Worm (Caenorhabditis elegans) whole organism, L1 larva: Measurements from ENCODE around the gene prp-8.

Source experiments
- aha-1 ChIP-seq: fragments of 150-350 bp; optimal IDR thresholded peaks from 2 replicates; lab custom pipeline; 2014; ENCODE audit warnings: missing biosample characterization, missing genetic modification characterization
- aly-2 ChIP-seq: fragments of 150-350 bp; optimal IDR thresholded peaks from 2 replicates; lab custom pipeline; 2014; ENCODE audit warnings: missing biosample characterization, missing genetic modification characterization
- blmp-1 ChIP-seq: fragments of 150-350 bp; optimal IDR thresholded peaks from 2 replicates; lab custom pipeline; 2014; ENCODE audit warnings: missing biosample characterization, missing genetic modification characterization
- ceh-63 ChIP-seq: fragments of 200-800 bp; sonication (Bioruptor generic); optimal IDR thresholded peaks from 2 replicates; lab custom pipeline; 2018; ENCODE audit warnings: mild to moderate bottlenecking, missing genetic modification characterization, missing compliant biosample characterization
- ceh-8 ChIP-seq: fragments of 200-800 bp; sonication (Bioruptor generic); optimal IDR thresholded peaks from 2 replicates; lab custom pipeline; 2018; ENCODE audit warnings: mild to moderate bottlenecking, missing genetic modification characterization, moderate library complexity, missing compliant biosample characterization
- ceh-82 ChIP-seq, 3 experiments: fragments of 150-350 bp in 1 of 3; sonication (generic microtip) in 2 of 3; optimal IDR thresholded peaks; 2 replicates each; lab custom pipeline; 2014 to 2017; ENCODE audit warnings: missing biosample characterization in 3 of 3, missing genetic modification characterization in 3 of 3
- ceh-88 ChIP-seq: fragments of 200-800 bp; sonication (Bioruptor generic); IDR thresholded peaks from 2 replicates; pipeline ENCODE4 v1.3.6; 2022; ENCODE audit warnings: missing genetic modification characterization, missing compliant biosample characterization
- ces-1 ChIP-seq: fragments of 150-350 bp; optimal IDR thresholded peaks from 2 replicates; lab custom pipeline; 2014; ENCODE audit warnings: missing biosample characterization, missing genetic modification reagents, missing genetic modification characterization
- dpl-1 ChIP-seq, 3 experiments: fragments of 150-350 bp in 2 of 3; sonication (generic microtip) in 1 of 3; optimal IDR thresholded peaks; 2 replicates each; lab custom pipeline; 2014 to 2017; ENCODE audit warnings: missing biosample characterization in 3 of 3, missing genetic modification characterization in 3 of 3, missing genetic modification reagents in 3 of 3
- efl-1 ChIP-seq, 4 experiments: fragments of 150-350 bp; optimal IDR thresholded peaks in 3 of 4; peaks in 1 of 4; 1 replicate in 1 of 4; 2 replicates in 3 of 4; lab custom pipeline; 2014; ENCODE audit warnings: missing biosample characterization in 2 of 4, missing genetic modification characterization in 2 of 4, missing genetic modification reagents in 2 of 4
- elt-2 ChIP-seq: sonication (generic microtip); optimal IDR thresholded peaks from 2 replicates; lab custom pipeline; 2016; ENCODE audit warnings: missing genetic modification characterization, mild to moderate bottlenecking, inconsistent platforms, missing compliant biosample characterization, missing genetic modification reagents
- elt-3 ChIP-seq, 6 experiments: fragments of 150-350 bp in 1 of 6; sonication (generic microtip); optimal IDR thresholded peaks; 2 replicates each; lab custom pipeline; 2017 to 2018; ENCODE audit warnings: missing biosample characterization in 6 of 6, missing genetic modification characterization in 6 of 6, inconsistent platforms in 1 of 6
- fkh-4 ChIP-seq: sonication (generic microtip); optimal IDR thresholded peaks from 2 replicates; lab custom pipeline; 2016; ENCODE audit warnings: missing compliant biosample characterization, missing genetic modification characterization, borderline replicate concordance
- grh-1 ChIP-seq: fragments of 200-800 bp; sonication (Bioruptor generic); IDR thresholded peaks from 2 replicates; pipeline ENCODE4 v1.3.6; 2022; ENCODE audit warnings: missing genetic modification reagents, missing genetic modification characterization, missing compliant biosample characterization
- irx-1 ChIP-seq: sonication (generic microtip); optimal IDR thresholded peaks from 2 replicates; lab custom pipeline; 2016; ENCODE audit warnings: missing genetic modification characterization, missing compliant biosample characterization
- jun-1 ChIP-seq: fragments of 150-350 bp; optimal IDR thresholded peaks from 2 replicates; lab custom pipeline; 2014; ENCODE audit warnings: missing biosample characterization, missing genetic modification reagents, missing genetic modification characterization
- lin-35 ChIP-seq, 2 experiments: fragments of 150-350 bp; optimal IDR thresholded peaks; 2 replicates each; lab custom pipeline; 2014; ENCODE audit warnings: missing biosample characterization in 2 of 2, missing genetic modification characterization in 2 of 2, missing genetic modification reagents in 2 of 2
- lir-3 ChIP-seq: sonication (generic microtip); optimal IDR thresholded peaks from 2 replicates; lab custom pipeline; 2016; ENCODE audit warnings: mild to moderate bottlenecking, missing genetic modification characterization, moderate library complexity, missing compliant biosample characterization; ENCODE audit not compliant: poor library complexity
- lsy-2 ChIP-seq, 2 experiments: fragments of 150-350 bp; optimal IDR thresholded peaks; 2 replicates each; lab custom pipeline; 2014; ENCODE audit warnings: missing biosample characterization in 2 of 2, missing genetic modification characterization in 2 of 2
- mab-9 ChIP-seq: fragments of 200-800 bp; sonication (Bioruptor generic); IDR thresholded peaks from 2 replicates; pipeline ENCODE4 v1.3.6; 2022; ENCODE audit warnings: missing genetic modification reagents, missing genetic modification characterization, missing compliant biosample characterization
- mef-2 ChIP-seq: fragments of 150-350 bp; optimal IDR thresholded peaks from 2 replicates; lab custom pipeline; 2014; ENCODE audit warnings: missing biosample characterization, missing genetic modification characterization
- nhr-12 ChIP-seq: sonication (generic microtip); optimal IDR thresholded peaks from 2 replicates; lab custom pipeline; 2017; ENCODE audit warnings: missing biosample characterization, missing genetic modification characterization
- nhr-19 ChIP-seq: fragments of 200-800 bp; sonication (Bioruptor generic); conservative IDR thresholded peaks from 2 replicates; pipeline ENCODE4 v1.3.6; 2022; ENCODE audit warnings: missing genetic modification characterization, missing compliant biosample characterization
- nhr-47 ChIP-seq: sonication (generic microtip); optimal IDR thresholded peaks from 2 replicates; lab custom pipeline; 2016; ENCODE audit warnings: mild to moderate bottlenecking, missing genetic modification characterization, moderate library complexity, missing compliant biosample characterization
- nhr-71 ChIP-seq: sonication (generic microtip); optimal IDR thresholded peaks from 2 replicates; lab custom pipeline; 2016; ENCODE audit warnings: mild to moderate bottlenecking, missing genetic modification characterization, moderate library complexity, missing compliant biosample characterization
- nhr-77 ChIP-seq: fragments of 150-350 bp; optimal IDR thresholded peaks from 2 replicates; lab custom pipeline; 2014; ENCODE audit warnings: missing biosample characterization, missing genetic modification characterization
- nhr-84 ChIP-seq: sonication (generic microtip); optimal IDR thresholded peaks from 2 replicates; lab custom pipeline; 2017; ENCODE audit warnings: missing biosample characterization, missing genetic modification characterization
- nhr-90 ChIP-seq: sonication (generic microtip); optimal IDR thresholded peaks from 2 replicates; lab custom pipeline; 2016; ENCODE audit warnings: mild to moderate bottlenecking, missing genetic modification characterization, missing compliant biosample characterization; ENCODE audit not compliant: poor library complexity
- pag-3 ChIP-seq: sonication (generic microtip); optimal IDR thresholded peaks from 2 replicates; lab custom pipeline; 2017; ENCODE audit warnings: missing genetic modification characterization, mild to moderate bottlenecking, missing compliant biosample characterization, antibody characterized with exemption, borderline replicate concordance; ENCODE audit not compliant: insufficient read depth
- pqm-1 ChIP-seq: sonication (generic microtip); optimal IDR thresholded peaks from 3 replicates; lab custom pipeline; 2017; ENCODE audit warnings: missing biosample characterization, missing genetic modification characterization
- snu-23 ChIP-seq: sonication (generic microtip); optimal IDR thresholded peaks from 2 replicates; lab custom pipeline; 2016; ENCODE audit warnings: missing genetic modification characterization, missing compliant biosample characterization
- sox-4 ChIP-seq: sonication (generic microtip); optimal IDR thresholded peaks from 2 replicates; lab custom pipeline; 2016; ENCODE audit warnings: missing genetic modification characterization, missing compliant biosample characterization
- sptf-1 ChIP-seq: fragments of 150-350 bp; optimal IDR thresholded peaks from 2 replicates; lab custom pipeline; 2014; ENCODE audit warnings: missing biosample characterization, missing genetic modification characterization
- swsn-7 ChIP-seq: sonication (generic microtip); optimal IDR thresholded peaks from 2 replicates; lab custom pipeline; 2016; ENCODE audit warnings: missing genetic modification characterization, missing compliant biosample characterization
- tbx-2 ChIP-seq: sonication (generic microtip); optimal IDR thresholded peaks from 2 replicates; lab custom pipeline; 2016; ENCODE audit warnings: missing genetic modification characterization, missing compliant biosample characterization
- tlp-1 ChIP-seq: fragments of 150-350 bp; optimal IDR thresholded peaks from 2 replicates; lab custom pipeline; 2014; ENCODE audit warnings: missing biosample characterization, missing genetic modification characterization
- unc-86 ChIP-seq: sonication (generic microtip); optimal IDR thresholded peaks from 2 replicates; lab custom pipeline; 2016; ENCODE audit warnings: missing genetic modification characterization, missing compliant biosample characterization
- unc-98 ChIP-seq: fragments of 200-800 bp; sonication (Bioruptor generic); IDR thresholded peaks from 2 replicates; pipeline ENCODE4 v1.3.6; 2022; ENCODE audit warnings: missing genetic modification characterization, missing compliant biosample characterization
- vab-15 ChIP-seq: sonication (generic microtip); optimal IDR thresholded peaks from 2 replicates; lab custom pipeline; 2017; ENCODE audit warnings: missing genotype, mild to moderate bottlenecking, missing genetic modification characterization, missing compliant biosample characterization
- ztf-4 ChIP-seq: fragments of 150-350 bp; optimal IDR thresholded peaks from 2 replicates; lab custom pipeline; 2014; ENCODE audit warnings: missing biosample characterization, missing genetic modification characterization

The prp-8 gene

ce11 chrIII:8163788-8164423 is at the start of gene prp-8 (continued):
- TF ChIP-seq elt-2 (tag; lab: Kevin White, UChicago) (peak; percentile 33), nhr-71 (tag; lab: Kevin White, UChicago) (peak; percentile 92), swsn-7 (tag; lab: Kevin White, UChicago) (peak; percentile 87), mab-9 (GFP tag; lab: Robert Waterston, UW) (peak; percentile 34; the same call in 1 of the 2 replicates), ceh-8 (GFP tag; lab: Kevin White, UChicago) (peak; percentile 44), unc-86 (peak; percentile 80), tbx-2 (peak; percentile 88), snu-23 (peak; percentile 94), pag-3 (tag; lab: Kevin White, UChicago) (peak; percentile 62), nhr-84 (tag; lab: Kevin White, UChicago) (no peak), nhr-77 (tag; lab: Kevin White, UChicago) (peak; percentile 85), pqm-1 (tag; lab: Kevin White, UChicago) (no peak), grh-1 (peak; percentile 46; the same call in 1 of the 2 replicates), lin-35 (GFP tag; optimal IDR thresholded peaks at IDR 0.05; lab: Kevin White, UChicago) (peak; percentile 95), jun-1 (tag; lab: Kevin White, UChicago) (peak; percentile 79), irx-1 (tag; lab: Kevin White, UChicago) (peak; percentile 60), aha-1 (tag; lab: Kevin White, UChicago) (no peak), nhr-19 (peak; percentile 87), ztf-4 (tag; lab: Kevin White, UChicago) (peak; percentile 69), ces-1 (no peak), ceh-63 (no peak), sox-4 (tag; lab: Kevin White, UChicago) (peak; percentile 55), vab-15 (tag; lab: Kevin White, UChicago) (peak; percentile 95), nhr-12 (tag; lab: Kevin White, UChicago) (no peak), dpl-1 (GFP tag; optimal IDR thresholded peaks at IDR 0.05; lab: Kevin White, UChicago) (peak; percentile 92 to 95 (median 93)), unc-98 (GFP tag; lab: Robert Waterston, UW) (no peak), fkh-4 (tag; lab: Kevin White, UChicago) (no peak), ceh-88 (GFP tag; lab: Robert Waterston, UW) (peak; percentile 48; the same call in 1 of the 2 replicates), efl-1 (optimal IDR thresholded peaks at IDR 0.05; lab: Kevin White, UChicago) (peak; percentile 85 to 93), efl-1 (GFP tag; optimal IDR thresholded peaks at IDR 0.05 in 1 of 2; lab: Kevin White, UChicago) (peak; percentile 92 to 99), lir-3 (tag; lab: Kevin White, UChicago) (peak; percentile 52), mef-2 (tag; lab: Kevin White, UChicago) (peak; percentile 74), tlp-1 (tag; lab: Kevin White, UChicago) (no peak)

ce11 chrIII:8115877-8116276 is 48.3 kb upstream of the prp-8 start:
- TF ChIP-seq sptf-1 (tag; lab: Kevin White, UChicago) (no peak), ceh-88 (GFP tag; lab: Robert Waterston, UW) (no peak), dpl-1 (GFP tag; optimal IDR thresholded peaks at IDR 0.05; lab: Kevin White, UChicago) (no peak), nhr-90 (tag; lab: Kevin White, UChicago) (no peak), grh-1 (no peak), lsy-2 (tag; optimal IDR thresholded peaks at IDR 0.05; lab: Kevin White, UChicago) (no peak), unc-98 (GFP tag; lab: Robert Waterston, UW) (no peak), nhr-47 (tag; lab: Kevin White, UChicago) (no peak), aly-2 (no peak), blmp-1 (tag; lab: Kevin White, UChicago) (no peak), elt-3 (tag; optimal IDR thresholded peaks at IDR 0.05; lab: Kevin White, UChicago) (no peak), vab-15 (tag; lab: Kevin White, UChicago) (no peak), ceh-82 (tag; optimal IDR thresholded peaks at IDR 0.05; lab: Kevin White, UChicago) (no peak)
- TF ChIP-seq, all 84 proteins: peak for 0
